Worm (Caenorhabditis elegans) whole organism, early embryonic: ENCODE measurements around the gene C37H5.5.
A peak's percentile ranks its signal among the peaks of the same experiment; 100 is the strongest.

Experiments used
- B0310.2 ChIP-seq: sonication (generic microtip); optimal IDR thresholded peaks from 2 replicates; lab custom pipeline; 2016; ENCODE audit warnings: mild to moderate bottlenecking, missing genetic modification characterization, missing compliant biosample characterization
- F13C5.2 ChIP-seq: sonication (generic microtip); optimal IDR thresholded peaks from 2 replicates; lab custom pipeline; 2017; ENCODE audit warnings: mild to moderate bottlenecking, missing genetic modification characterization, inconsistent platforms, missing compliant biosample characterization
- aly-1 ChIP-seq: sonication (generic microtip); optimal IDR thresholded peaks from 2 replicates; lab custom pipeline; 2016; ENCODE audit warnings: missing genetic modification characterization, missing compliant biosample characterization
- ama-1 ChIP-seq: fragments of 150-350 bp; optimal IDR thresholded peaks from 2 replicates; lab custom pipeline; 2014
- ceh-13 ChIP-seq: fragments of 200-800 bp; sonication (Bioruptor generic); optimal IDR thresholded peaks from 2 replicates; lab custom pipeline; 2018; ENCODE audit warnings: mild to moderate bottlenecking, missing genetic modification characterization, missing compliant biosample characterization
- ceh-36 ChIP-seq: sonication (generic microtip); optimal IDR thresholded peaks from 2 replicates; lab custom pipeline; 2016; ENCODE audit warnings: missing genetic modification characterization, inconsistent platforms, missing compliant biosample characterization
- ets-7 ChIP-seq: sonication (generic microtip); optimal IDR thresholded peaks from 2 replicates; lab custom pipeline; 2016; ENCODE audit warnings: missing genotype, missing genetic modification characterization, missing compliant biosample characterization
- flt-1 ChIP-seq: fragments of 200-800 bp; sonication (Bioruptor generic); IDR thresholded peaks from 2 replicates; pipeline ENCODE4 v1.3.6; 2022; ENCODE audit warnings: missing genetic modification characterization, missing compliant biosample characterization
- hmbx-1 ChIP-seq: sonication (generic microtip); optimal IDR thresholded peaks from 2 replicates; lab custom pipeline; 2016; ENCODE audit warnings: mild to moderate bottlenecking, missing genetic modification characterization, missing compliant biosample characterization
- hmg-4 ChIP-seq: fragments of 200-800 bp; sonication (Bioruptor generic); optimal IDR thresholded peaks from 2 replicates; lab custom pipeline; 2018; ENCODE audit warnings: mild to moderate bottlenecking, missing genetic modification characterization, missing compliant biosample characterization
- hnd-1 ChIP-seq: sonication (generic microtip); optimal IDR thresholded peaks from 2 replicates; lab custom pipeline; 2016; ENCODE audit warnings: missing genetic modification characterization, missing compliant biosample characterization
- pes-1 ChIP-seq: fragments of 200-800 bp; sonication (Bioruptor generic); IDR thresholded peaks from 2 replicates; pipeline ENCODE4 v1.3.6; 2022; ENCODE audit warnings: missing genetic modification reagents, missing genetic modification characterization, missing compliant biosample characterization
- scrt-1 ChIP-seq: fragments of 200-800 bp; sonication (Bioruptor generic); IDR thresholded peaks from 2 replicates; pipeline ENCODE4 v1.3.6; 2022; ENCODE audit warnings: missing genetic modification characterization, missing compliant biosample characterization
- sea-1 ChIP-seq: fragments of 200-800 bp; sonication (Bioruptor generic); conservative IDR thresholded peaks from 2 replicates; pipeline ENCODE4 v1.3.6; 2022; ENCODE audit warnings: missing genetic modification characterization, missing compliant biosample characterization
- tbx-11 ChIP-seq: fragments of 200-800 bp; sonication (Bioruptor generic); IDR thresholded peaks from 2 replicates; pipeline ENCODE4 v1.3.6; 2022; ENCODE audit warnings: missing genetic modification characterization, missing compliant biosample characterization
- tbx-37 ChIP-seq: fragments of 200-800 bp; sonication (Bioruptor generic); conservative IDR thresholded peaks from 2 replicates; pipeline ENCODE4 v1.3.6; 2022; ENCODE audit warnings: missing genetic modification reagents, missing genetic modification characterization, missing compliant biosample characterization
- tra-4 ChIP-seq: sonication (generic microtip); optimal IDR thresholded peaks from 2 replicates; lab custom pipeline; 2017; ENCODE audit warnings: missing genetic modification characterization, missing compliant biosample characterization

Gene C37H5.5

DNA sequence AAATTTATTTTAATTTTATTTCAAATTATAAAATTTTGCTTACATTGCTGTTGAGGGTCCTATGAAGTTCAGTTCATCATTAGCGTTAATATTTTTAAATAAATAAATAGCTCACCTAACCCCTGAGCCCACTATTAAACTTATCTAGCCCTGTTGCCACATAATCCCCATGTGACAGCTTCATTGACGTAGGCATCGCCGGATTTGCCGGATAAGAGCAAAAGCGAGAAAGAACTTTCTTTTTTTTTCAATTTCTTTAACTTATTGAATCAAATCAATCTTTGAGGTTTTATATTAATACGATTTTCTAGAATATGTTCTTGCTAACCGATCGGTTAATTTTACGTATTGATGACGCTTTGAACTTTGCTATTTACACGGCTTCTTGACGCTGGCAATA is 24.8 kb downstream of the C37H5.5 start:
- TF ChIP-seq ama-1 (lab: Kevin White, UChicago) (no peak), hmbx-1 (no peak), F13C5.2 (tag; lab: Kevin White, UChicago) (no peak), B0310.2 (tag; lab: Kevin White, UChicago) (no peak), tra-4 (tag; lab: Kevin White, UChicago) (no peak), tbx-37 (GFP tag; lab: Robert Waterston, UW) (no peak), ceh-13 (GFP tag; lab: Kevin White, UChicago) (no peak), aly-1 (no peak), tbx-11 (GFP tag; lab: Robert Waterston, UW) (no peak), hmg-4 (no peak), hnd-1 (tag; lab: Kevin White, UChicago) (no peak), ets-7 (tag; lab: Kevin White, UChicago) (no peak), sea-1 (GFP tag; lab: Robert Waterston, UW) (no peak)

DNA sequence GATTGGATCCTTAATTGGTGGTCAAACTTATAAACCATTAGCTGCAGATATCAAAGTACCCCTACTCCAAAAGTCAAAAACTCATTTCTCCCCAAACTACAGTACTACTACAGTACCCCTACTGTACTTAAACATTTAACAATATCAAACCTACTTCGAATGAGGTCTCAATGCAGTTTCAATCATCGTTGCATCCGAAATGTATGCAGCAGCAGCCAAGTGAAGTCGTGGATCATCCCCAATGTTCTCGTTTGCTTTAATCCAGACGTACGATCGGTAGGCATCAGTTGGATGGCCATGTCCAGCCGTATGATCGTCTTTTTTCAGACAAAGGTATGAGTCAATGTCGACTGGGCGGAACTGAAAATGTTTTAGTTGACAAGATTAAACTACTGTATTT is 30.4 kb downstream of the C37H5.5 start:
- TF ChIP-seq ets-7 (tag; lab: Kevin White, UChicago) (no peak), hnd-1 (tag; lab: Kevin White, UChicago) (no peak), sea-1 (GFP tag; lab: Robert Waterston, UW) (no peak), tbx-37 (GFP tag; lab: Robert Waterston, UW) (no peak), ama-1 (lab: Kevin White, UChicago) (no peak), scrt-1 (no peak), aly-1 (no peak), B0310.2 (tag; lab: Kevin White, UChicago) (no peak), tra-4 (tag; lab: Kevin White, UChicago) (no peak), tbx-11 (GFP tag; lab: Robert Waterston, UW) (no peak), pes-1 (GFP tag; lab: Robert Waterston, UW) (no peak), hmg-4 (no peak), hmbx-1 (no peak)

ce11 chrV:4860525-4860924 is 33.4 kb downstream of the C37H5.5 start:
- no peak for TF ChIP-seq ets-7 (tag; lab: Kevin White, UChicago)
- TF ChIP-seq ceh-36: peak; percentile 1
- no peak for TF ChIP-seq tbx-11 (GFP tag; lab: Robert Waterston, UW)
- TF ChIP-seq F13C5.2 (tag; lab: Kevin White, UChicago): peak; percentile 41

DNA sequence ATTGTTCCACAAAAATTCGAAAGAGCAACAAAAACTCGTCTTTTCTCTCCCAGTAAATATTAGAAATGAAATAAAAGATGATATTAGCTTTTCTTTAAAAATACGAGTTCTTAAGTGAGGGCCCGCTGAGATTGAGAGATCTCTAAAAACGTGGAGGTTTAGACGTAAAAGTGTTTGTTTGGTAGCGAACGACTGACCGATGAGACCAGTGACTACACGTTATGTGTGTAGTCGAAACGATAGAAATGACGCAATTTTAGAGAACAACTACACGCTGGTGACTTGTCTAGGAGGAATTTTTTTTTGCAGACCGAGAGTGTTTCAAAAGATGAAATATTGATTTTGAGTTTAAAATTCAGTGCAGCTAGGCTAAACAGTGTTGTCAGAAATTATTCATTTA is 35.6 kb downstream of the C37H5.5 start, which contains the start of gene C37H5.13:
Gene C37H5.13, minus strand, starts transcription at position 229 of the 400 bp plus-strand sequence.
- TF ChIP-seq hmbx-1: no peak
- TF ChIP-seq sea-1 (GFP tag; lab: Robert Waterston, UW): no peak
- TF ChIP-seq F13C5.2 (tag; lab: Kevin White, UChicago): no peak
- no peak for TF ChIP-seq B0310.2 (tag; lab: Kevin White, UChicago)
- TF ChIP-seq ceh-36: no peak

ce11 chrV:4864330-4864729 is 37.2 kb downstream of the C37H5.5 start:
- TF ChIP-seq tra-4 (tag; lab: Kevin White, UChicago) (no peak), ets-7 (tag; lab: Kevin White, UChicago) (no peak), flt-1 (no peak), tbx-37 (GFP tag; lab: Robert Waterston, UW) (no peak), scrt-1 (no peak), aly-1 (no peak), ama-1 (lab: Kevin White, UChicago) (no peak), B0310.2 (tag; lab: Kevin White, UChicago) (no peak), hmbx-1 (no peak), sea-1 (GFP tag; lab: Robert Waterston, UW) (no peak), tbx-11 (GFP tag; lab: Robert Waterston, UW) (no peak), hnd-1 (tag; lab: Kevin White, UChicago) (no peak), F13C5.2 (tag; lab: Kevin White, UChicago) (no peak), hmg-4 (no peak), ceh-13 (GFP tag; lab: Kevin White, UChicago) (no peak), pes-1 (GFP tag; lab: Robert Waterston, UW) (no peak)

DNA sequence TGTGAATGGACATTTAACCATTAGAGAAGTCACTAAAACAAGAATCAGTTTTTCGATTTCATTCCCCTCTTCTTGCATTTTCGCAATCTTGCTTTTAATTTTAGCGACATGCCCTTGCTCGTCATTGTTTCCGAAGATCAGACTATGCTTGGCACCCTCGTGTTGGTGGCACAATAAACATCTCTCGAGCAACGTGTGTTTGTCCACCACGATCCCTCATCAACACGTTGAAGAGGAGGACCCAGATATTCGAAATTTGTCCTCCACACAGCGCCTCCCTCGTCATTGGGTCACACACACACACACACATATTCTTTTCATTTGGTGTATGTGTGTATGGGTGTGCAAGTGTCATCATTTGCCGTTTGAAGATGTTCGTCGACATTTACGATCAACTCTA is 38.2 kb downstream of the C37H5.5 start, which contains the start of gene srd-32:
Gene srd-32, plus strand, starts transcription at position 301 of the 400 bp plus-strand sequence.
- no peak for TF ChIP-seq B0310.2 (tag; lab: Kevin White, UChicago)
- no peak for TF ChIP-seq ets-7 (tag; lab: Kevin White, UChicago)
- no peak for TF ChIP-seq hnd-1 (tag; lab: Kevin White, UChicago)
- TF ChIP-seq ama-1 (lab: Kevin White, UChicago): no peak
- no peak for TF ChIP-seq pes-1 (GFP tag; lab: Robert Waterston, UW)
- no peak for TF ChIP-seq flt-1
- TF ChIP-seq ceh-13 (GFP tag; lab: Kevin White, UChicago): no peak

DNA sequence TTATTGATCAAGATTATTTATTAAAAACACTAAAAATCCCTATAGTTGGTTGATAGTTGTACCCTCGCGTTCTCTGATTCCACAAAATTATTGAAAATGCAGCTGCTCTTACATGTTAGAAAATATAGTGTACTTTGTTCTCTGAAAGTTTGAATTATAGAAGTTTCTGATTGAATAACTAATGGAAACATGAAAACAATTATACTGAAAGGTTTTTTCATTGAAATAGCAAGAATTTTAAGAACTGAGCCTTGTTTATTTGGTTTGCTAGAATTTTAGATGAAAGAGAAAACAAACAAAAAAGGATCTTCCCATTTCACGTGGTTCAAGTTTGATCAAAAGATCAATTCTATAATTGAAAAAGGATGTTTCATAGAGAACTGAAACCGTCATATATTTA is 40.4 kb downstream of the C37H5.5 start:
- no peak for TF ChIP-seq flt-1
- TF ChIP-seq ceh-36: no peak
- no peak for TF ChIP-seq tbx-11 (GFP tag; lab: Robert Waterston, UW)
- TF ChIP-seq ceh-13 (GFP tag; lab: Kevin White, UChicago): no peak
- no peak for TF ChIP-seq sea-1 (GFP tag; lab: Robert Waterston, UW)

DNA sequence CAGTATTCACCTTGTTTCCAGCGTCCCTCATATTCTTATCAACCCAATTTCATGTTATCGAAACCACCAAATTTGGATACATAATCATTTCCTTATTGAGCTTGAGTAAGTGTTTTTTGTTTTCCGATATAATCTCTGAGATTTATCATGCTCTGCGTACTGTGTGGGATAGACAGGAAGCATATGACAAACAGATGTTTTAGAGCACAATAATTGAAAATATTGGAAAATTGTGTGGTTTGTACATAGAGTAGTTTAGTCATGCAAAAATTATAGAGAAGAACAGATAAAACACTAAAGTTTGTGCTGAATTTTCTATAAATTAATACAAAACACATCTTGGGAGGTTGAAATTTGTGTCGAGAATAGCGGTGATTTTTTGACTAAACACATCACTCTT is 41.5 kb downstream of the C37H5.5 start:
- TF ChIP-seq flt-1: no peak
- no peak for TF ChIP-seq B0310.2 (tag; lab: Kevin White, UChicago)
- TF ChIP-seq aly-1: no peak
- no peak for TF ChIP-seq ama-1 (lab: Kevin White, UChicago)
- no peak for TF ChIP-seq sea-1 (GFP tag; lab: Robert Waterston, UW)
